Fruit fly (Drosophila melanogaster): Measurements from ENCODE around the gene CG15894.

dm6 chrX:6267187-6267711, 41.8 kb upstream of the CG15894 start, which contains the start of gene schlank:
- TF ChIP-seq CG8478 (optimal IDR thresholded peaks at IDR 0.05) = no peak
- no peak for TF ChIP-seq EcR (GFP tag; optimal IDR thresholded peaks at IDR 0.05)
- TF ChIP-seq Dll (optimal IDR thresholded peaks at IDR 0.05) = no peak
